Fruit fly (Drosophila melanogaster) whole organism, embryonic: ENCODE results near the gene CG33095.

Experiments used
- BEAF-32 ChIP-seq: fragments of 200-800 bp; sonication (Bioruptor generic); optimal IDR thresholded peaks from 3 replicates; lab custom pipeline; 2017; ENCODE audit warnings: missing biosample characterization, missing genetic modification characterization, mild to moderate bottlenecking, moderate library complexity, missing genetic modification reagents
- CG10267 ChIP-seq: fragments of 200-800 bp; sonication (Bioruptor generic); optimal IDR thresholded peaks from 2 replicates; lab custom pipeline; 2018; ENCODE audit warnings: missing biosample characterization, mild to moderate bottlenecking, missing genetic modification characterization, moderate library complexity
- CG10321 ChIP-seq: fragments of 200-800 bp; sonication (Bioruptor generic); IDR thresholded peaks from 2 replicates; pipeline ENCODE4 v1.3.6; 2022; ENCODE audit warnings: missing biosample characterization, missing genetic modification characterization
- CG10431 ChIP-seq: fragments of 200-800 bp; sonication (Bioruptor generic); optimal IDR thresholded peaks from 3 replicates; lab custom pipeline; 2018; ENCODE audit warnings: missing biosample characterization, mild to moderate bottlenecking, missing genetic modification characterization
- CG10565 ChIP-seq: fragments of 200-800 bp; sonication (Bioruptor generic); optimal IDR thresholded peaks from 3 replicates; lab custom pipeline; 2016; ENCODE audit warnings: missing biosample characterization, mild to moderate bottlenecking, missing genetic modification characterization
- CG10654 ChIP-seq: fragments of 200-800 bp; sonication (Bioruptor generic); optimal IDR thresholded peaks from 2 replicates; lab custom pipeline; 2016; ENCODE audit warnings: missing biosample characterization, missing genetic modification characterization
- CG12299 ChIP-seq: fragments of 200-800 bp; sonication (Bioruptor generic); optimal IDR thresholded peaks from 2 replicates; lab custom pipeline; 2018; ENCODE audit warnings: missing biosample characterization, mild to moderate bottlenecking, missing genetic modification characterization
- CG12659 ChIP-seq: fragments of 200-800 bp; sonication (Bioruptor generic); optimal IDR thresholded peaks from 3 replicates; lab custom pipeline; 2017; ENCODE audit warnings: mild to moderate bottlenecking, missing biosample characterization, missing genetic modification reagents, missing genetic modification characterization
- CG12769 ChIP-seq: fragments of 200-800 bp; sonication (Bioruptor generic); optimal IDR thresholded peaks from 2 replicates; lab custom pipeline; 2019; ENCODE audit warnings: missing biosample characterization, mild to moderate bottlenecking, missing genetic modification characterization, moderate library complexity
- CG13624 ChIP-seq: fragments of 200-800 bp; sonication (Bioruptor generic); optimal IDR thresholded peaks from 2 replicates; lab custom pipeline; 2016; ENCODE audit warnings: missing biosample characterization, missing genetic modification characterization
- CG16779 ChIP-seq: fragments of 200-800 bp; sonication (Bioruptor generic); IDR thresholded peaks from 2 replicates; pipeline ENCODE4 v1.3.6; 2022; ENCODE audit warnings: missing biosample characterization, missing genetic modification characterization
- CG18764 ChIP-seq: fragments of 200-800 bp; sonication (Bioruptor generic); optimal IDR thresholded peaks from 3 replicates; lab custom pipeline; 2016; ENCODE audit warnings: missing biosample characterization, missing genetic modification characterization
- CG33557 ChIP-seq: fragments of 200-800 bp; sonication (Bioruptor generic); optimal IDR thresholded peaks from 2 replicates; lab custom pipeline; 2019; ENCODE audit warnings: missing biosample characterization, mild to moderate bottlenecking, missing genetic modification characterization, moderate library complexity
- CG4617 ChIP-seq: fragments of 200-800 bp; sonication (Bioruptor generic); optimal IDR thresholded peaks from 3 replicates; lab custom pipeline; 2016; ENCODE audit warnings: missing biosample characterization, missing genetic modification characterization, borderline replicate concordance
- CG4854 ChIP-seq: fragments of 200-800 bp; sonication (Bioruptor generic); optimal IDR thresholded peaks from 2 replicates; lab custom pipeline; 2016; ENCODE audit warnings: missing biosample characterization, missing genetic modification characterization, inconsistent platforms
- Dll ChIP-seq: fragments of 200-800 bp; sonication (Bioruptor generic); IDR thresholded peaks from 4 replicates; pipeline ENCODE4 v1.3.6; 2022; ENCODE audit warnings: missing biosample characterization, missing genetic modification characterization; ENCODE audit not compliant: partially characterized antibody
- ERR ChIP-seq: fragments of 200-800 bp; sonication (Bioruptor generic); optimal IDR thresholded peaks from 2 replicates; lab custom pipeline; 2016; ENCODE audit warnings: missing biosample characterization, missing genetic modification characterization
- HHEX ChIP-seq: fragments of 200-800 bp; sonication (Bioruptor generic); optimal IDR thresholded peaks from 3 replicates; lab custom pipeline; 2017; ENCODE audit warnings: missing biosample characterization, mild to moderate bottlenecking, missing genetic modification characterization, missing genetic modification reagents
- HLH54F ChIP-seq: fragments of 200-800 bp; sonication (Bioruptor generic); optimal IDR thresholded peaks from 3 replicates; lab custom pipeline; 2016; ENCODE audit warnings: missing biosample characterization, missing genetic modification characterization
- Hr51 ChIP-seq, 2 experiments: fragments of 200-800 bp; sonication (Bioruptor generic); optimal IDR thresholded peaks; 2 replicates in 1 of 2; 3 replicates in 1 of 2; lab custom pipeline; 2016 to 2018; ENCODE audit warnings: missing biosample characterization in 2 of 2, missing genetic modification characterization in 2 of 2, mild to moderate bottlenecking in 1 of 2, moderate library complexity in 1 of 2
- Hr78 ChIP-seq, 2 experiments: fragments of 200-800 bp in 1 of 2; fragments of >200 bp in 1 of 2; sonication (Bioruptor generic) in 1 of 2; optimal IDR thresholded peaks; 2 replicates each; lab custom pipeline; 2017 to 2019; ENCODE audit warnings: missing biosample characterization in 2 of 2, missing genetic modification characterization in 2 of 2, mild to moderate bottlenecking in 1 of 2, moderate library complexity in 1 of 2
- MESR4 ChIP-seq: fragments of 200-800 bp; sonication (Bioruptor generic); optimal IDR thresholded peaks from 2 replicates; lab custom pipeline; 2018; ENCODE audit warnings: missing biosample characterization, mild to moderate bottlenecking, missing genetic modification characterization, moderate library complexity
- Oli ChIP-seq: fragments of 200-800 bp; sonication (Bioruptor generic); optimal IDR thresholded peaks from 2 replicates; lab custom pipeline; 2018; ENCODE audit warnings: missing biosample characterization, mild to moderate bottlenecking, missing genetic modification characterization, moderate library complexity
- TFAM ChIP-seq: fragments of 200-800 bp; sonication (Bioruptor generic); optimal IDR thresholded peaks from 2 replicates; lab custom pipeline; 2017; ENCODE audit warnings: missing biosample characterization, missing genetic modification characterization, inconsistent platforms
- Vsx1 ChIP-seq: fragments of 200-800 bp; sonication (Bioruptor generic); optimal IDR thresholded peaks from 2 replicates; lab custom pipeline; 2017; ENCODE audit warnings: missing biosample characterization, mild to moderate bottlenecking, missing genetic modification characterization, missing genetic modification reagents
- aop ChIP-seq: fragments of 200-800 bp; sonication (Bioruptor generic); IDR thresholded peaks from 2 replicates; pipeline ENCODE4 v1.3.6; 2022; ENCODE audit warnings: missing biosample characterization, missing genetic modification characterization
- ato ChIP-seq: fragments of 200-800 bp; sonication (Bioruptor generic); IDR thresholded peaks from 2 replicates; pipeline ENCODE4 v1.3.6; 2022; ENCODE audit warnings: missing biosample characterization, missing genetic modification characterization; ENCODE audit not compliant: partially characterized antibody
- bab2 ChIP-seq: fragments of 200-800 bp; sonication (Bioruptor generic); optimal IDR thresholded peaks from 2 replicates; lab custom pipeline; 2016; ENCODE audit warnings: missing biosample characterization, missing genetic modification characterization
- bsh ChIP-seq, 2 experiments: fragments of 200-800 bp; sonication (Bioruptor generic); optimal IDR thresholded peaks; 2 replicates each; lab custom pipeline; 2017 to 2018; ENCODE audit warnings: mild to moderate bottlenecking in 2 of 2, missing biosample characterization in 2 of 2, missing genetic modification characterization in 2 of 2, moderate library complexity in 1 of 2
- cg ChIP-seq: fragments of 200-800 bp; sonication (Bioruptor generic); optimal IDR thresholded peaks from 3 replicates; lab custom pipeline; 2019; ENCODE audit warnings: missing biosample characterization, mild to moderate bottlenecking, missing genetic modification characterization, moderate library complexity
- chif ChIP-seq, 2 experiments: fragments of 200-800 bp; sonication (Bioruptor generic); optimal IDR thresholded peaks; 3 replicates each; lab custom pipeline; 2016; ENCODE audit warnings: missing biosample characterization in 2 of 2, missing genetic modification characterization in 2 of 2
- chinmo ChIP-seq: fragments of 200-800 bp; sonication (Bioruptor generic); IDR thresholded peaks from 4 replicates; pipeline ENCODE4 v1.3.6; 2022; ENCODE audit warnings: missing biosample characterization, missing genetic modification characterization; ENCODE audit not compliant: partially characterized antibody
- dpn ChIP-seq, 2 experiments: fragments of 200-800 bp; sonication (Bioruptor generic); optimal IDR thresholded peaks; 3 replicates each; lab custom pipeline; 2016; ENCODE audit warnings: missing biosample characterization in 2 of 2, missing genetic modification characterization in 2 of 2
- esg ChIP-seq: fragments of 200-800 bp; sonication (Bioruptor generic); conservative IDR thresholded peaks from 2 replicates; pipeline ENCODE4 v1.3.6; 2022; ENCODE audit warnings: missing biosample characterization, missing genetic modification characterization
- exex ChIP-seq: fragments of 200-800 bp; sonication (Bioruptor generic); optimal IDR thresholded peaks from 4 replicates; lab custom pipeline; 2018; ENCODE audit warnings: missing biosample characterization, mild to moderate bottlenecking, missing genetic modification characterization, moderate library complexity
- eyg ChIP-seq: fragments of 200-800 bp; sonication (Bioruptor generic); optimal IDR thresholded peaks from 3 replicates; lab custom pipeline; 2016; ENCODE audit warnings: missing biosample characterization, missing genetic modification characterization
- grau ChIP-seq: fragments of 200-800 bp; optimal IDR thresholded peaks from 3 replicates; lab custom pipeline; 2019; ENCODE audit warnings: missing biosample characterization, mild to moderate bottlenecking, missing genetic modification characterization, moderate library complexity
- gro ChIP-seq: fragments of 200-800 bp; sonication (Bioruptor generic); optimal IDR thresholded peaks from 2 replicates; lab custom pipeline; 2016; ENCODE audit warnings: missing biosample characterization, missing genetic modification characterization
- her ChIP-seq: fragments of 200-800 bp; sonication (Bioruptor generic); optimal IDR thresholded peaks from 2 replicates; lab custom pipeline; 2016; ENCODE audit warnings: missing biosample characterization, missing genetic modification characterization
- insv ChIP-seq, 2 experiments: fragments of 200-800 bp; sonication (Bioruptor generic); optimal IDR thresholded peaks; 3 replicates each; lab custom pipeline; 2016 to 2018; ENCODE audit warnings: missing biosample characterization in 2 of 2, missing genetic modification characterization in 2 of 2
- kay ChIP-seq: fragments of 200-800 bp; sonication (Bioruptor generic); optimal IDR thresholded peaks from 2 replicates; lab custom pipeline; 2016; ENCODE audit warnings: missing biosample characterization, missing genetic modification characterization
- odd ChIP-seq: fragments of 200-800 bp; sonication (Bioruptor generic); optimal IDR thresholded peaks from 2 replicates; lab custom pipeline; 2017; ENCODE audit warnings: missing biosample characterization, mild to moderate bottlenecking, missing genetic modification characterization
- pb ChIP-seq: fragments of 200-800 bp; sonication (Bioruptor generic); optimal IDR thresholded peaks from 3 replicates; lab custom pipeline; 2016; ENCODE audit warnings: missing biosample characterization, missing genetic modification characterization
- row ChIP-seq: fragments of 200-800 bp; sonication (Bioruptor generic); IDR thresholded peaks from 3 replicates; pipeline ENCODE4 v1.3.6; 2022; ENCODE audit warnings: missing biosample characterization, missing genetic modification characterization
- run ChIP-seq: fragments of 200-800 bp; sonication (Bioruptor generic); optimal IDR thresholded peaks from 3 replicates; lab custom pipeline; 2018; ENCODE audit warnings: missing biosample characterization, mild to moderate bottlenecking, missing genetic modification characterization
- slou ChIP-seq: fragments of 200-800 bp; sonication (Bioruptor generic); optimal IDR thresholded peaks from 3 replicates; lab custom pipeline; 2016; ENCODE audit warnings: missing biosample characterization, missing genetic modification characterization
- so ChIP-seq: fragments of 200-800 bp; sonication (Bioruptor generic); IDR thresholded peaks from 3 replicates; pipeline ENCODE4 v1.3.6; 2022; ENCODE audit warnings: missing biosample characterization, missing genetic modification characterization
- sr ChIP-seq: fragments of 200-800 bp; sonication (Bioruptor generic); IDR thresholded peaks from 3 replicates; pipeline ENCODE4 v1.3.6; 2022; ENCODE audit warnings: missing biosample characterization, missing genetic modification characterization
- vnd ChIP-seq: fragments of 200-800 bp; sonication (Bioruptor generic); IDR thresholded peaks from 3 replicates; pipeline ENCODE4 v1.3.6; 2022; ENCODE audit warnings: missing biosample characterization, missing genetic modification characterization; ENCODE audit not compliant: partially characterized antibody
- wor ChIP-seq: fragments of 200-800 bp; sonication (Bioruptor generic); IDR thresholded peaks from 2 replicates; pipeline ENCODE4 v1.3.6; 2022; ENCODE audit warnings: missing biosample characterization, missing genetic modification characterization

Gene CG33095

dm6 chr3R:25074558-25074964 is 22.9 kb upstream of the CG33095 start, which contains the start of the genes shams and CG11920:
shams (minus strand) TSS chr3R:25074607.
CG11920 (plus strand) TSS chr3R:25074877.
- no peak for TF ChIP-seq TFAM (GFP tag; lab: Kevin White, UChicago)
- TF ChIP-seq pb: no peak
- TF ChIP-seq CG12299 (tag; lab: Kevin White, UChicago): peak; percentile 61
- TF ChIP-seq CG10431 (GFP tag; lab: Kevin White, UChicago): peak; percentile 24
- TF ChIP-seq CG33557: no peak
- no peak for TF ChIP-seq so (GFP tag; lab: Robert Waterston, UW)
- TF ChIP-seq CG12659 (GFP tag; lab: Kevin White, UChicago): peak; percentile 54
- no peak for TF ChIP-seq CG10321 (GFP tag; lab: Robert Waterston, UW)
- no peak for TF ChIP-seq esg (GFP tag; lab: Robert Waterston, UW)
- peak; percentile 32 for TF ChIP-seq grau (tag; lab: Kevin White, UChicago)
- TF ChIP-seq CG13624 (GFP tag; lab: Kevin White, UChicago): no peak
- no peak for TF ChIP-seq kay (GFP tag; lab: Kevin White, UChicago)
- no peak for TF ChIP-seq odd
- no peak for TF ChIP-seq ERR
- TF ChIP-seq CG10565 (GFP tag; lab: Kevin White, UChicago): no peak
- TF ChIP-seq CG4617 (GFP tag; lab: Kevin White, UChicago): peak; percentile 60
- peak in 1 of 2 experiments; percentile 6 for TF ChIP-seq dpn (GFP tag; optimal IDR thresholded peaks at IDR 0.05; lab: Kevin White, UChicago)
- peak; percentile 50 for TF ChIP-seq MESR4 (GFP tag; lab: Kevin White, UChicago)
- TF ChIP-seq BEAF-32 (GFP tag; lab: Kevin White, UChicago): peak; percentile 65
- TF ChIP-seq ato: peak; percentile 57; the same call in 1 of the 2 replicates
- no peak for TF ChIP-seq HHEX (GFP tag; lab: Kevin White, UChicago)
- TF ChIP-seq row (GFP tag; lab: Robert Waterston, UW): peak; percentile 59
- no peak for TF ChIP-seq eyg (GFP tag; lab: Kevin White, UChicago)
- no peak for TF ChIP-seq CG16779 (GFP tag; lab: Robert Waterston, UW)
- no peak for TF ChIP-seq HLH54F (GFP tag; lab: Kevin White, UChicago)
- no peak for TF ChIP-seq Oli (tag; lab: Kevin White, UChicago)
- TF ChIP-seq vnd (GFP tag; lab: Robert Waterston, UW): peak; percentile 52; the same call in 1 of the 3 replicates
- no peak for TF ChIP-seq sr (GFP tag; lab: Robert Waterston, UW)
- TF ChIP-seq exex (tag; lab: Kevin White, UChicago): no peak
- TF ChIP-seq gro (GFP tag; lab: Kevin White, UChicago): peak; percentile 40
- no peak for TF ChIP-seq CG18764
- TF ChIP-seq Vsx1 (GFP tag; lab: Kevin White, UChicago): no peak
- TF ChIP-seq chinmo (GFP tag; lab: Robert Waterston, UW): no peak
- no peak for TF ChIP-seq aop (GFP tag; lab: Robert Waterston, UW)
- TF ChIP-seq bab2 (GFP tag; lab: Kevin White, UChicago): no peak
- TF ChIP-seq bsh (GFP tag; optimal IDR thresholded peaks at IDR 0.05; lab: Kevin White, UChicago): peak in 1 of 2 experiments; percentile 36
- TF ChIP-seq CG10654: peak; percentile 2
- peak; percentile 73; the same call in 3 of the 4 replicates for TF ChIP-seq Dll (GFP tag; lab: Robert Waterston, UW)
- TF ChIP-seq cg (GFP tag; lab: Kevin White, UChicago): peak; percentile 16
- TF ChIP-seq slou: no peak
- TF ChIP-seq wor: no peak
- TF ChIP-seq Hr78 (GFP tag; optimal IDR thresholded peaks at IDR 0.05; lab: Kevin White, UChicago): no peak
- peak; percentile 47 for TF ChIP-seq CG10267 (tag; lab: Kevin White, UChicago)
- no peak for TF ChIP-seq chif (GFP tag; optimal IDR thresholded peaks at IDR 0.05; lab: Kevin White, UChicago)
- no peak for TF ChIP-seq her (GFP tag; lab: Kevin White, UChicago)
- no peak for TF ChIP-seq Hr51 (GFP tag; optimal IDR thresholded peaks at IDR 0.05; lab: Kevin White, UChicago)
- no peak for TF ChIP-seq insv (GFP tag; optimal IDR thresholded peaks at IDR 0.05; lab: Kevin White, UChicago)
- TF ChIP-seq CG12769 (tag; lab: Kevin White, UChicago): no peak
- no peak for TF ChIP-seq CG4854
- no peak for TF ChIP-seq run (tag; lab: Kevin White, UChicago)
